Fruit fly (Drosophila melanogaster) whole organism, embryonic: ENCODE data around the gene Fbp1.
A peak's percentile ranks its signal among the peaks of the same experiment; 100 is the strongest.

Experiments
- CG10147 ChIP-seq: fragments of 200-800 bp; sonication (Bioruptor generic); optimal IDR thresholded peaks from 2 replicates; lab custom pipeline; 2019; ENCODE audit warnings: missing biosample characterization, mild to moderate bottlenecking, missing genetic modification characterization, moderate library complexity
- CG11723 ChIP-seq: fragments of 200-800 bp; sonication (Bioruptor generic); optimal IDR thresholded peaks from 2 replicates; lab custom pipeline; 2017; ENCODE audit warnings: missing biosample characterization, mild to moderate bottlenecking, missing genetic modification characterization
- CG13775 ChIP-seq: fragments of 200-800 bp; sonication (Bioruptor generic); optimal IDR thresholded peaks from 3 replicates; lab custom pipeline; 2017; ENCODE audit warnings: missing biosample characterization, mild to moderate bottlenecking, missing genetic modification characterization
- CG14050 ChIP-seq: fragments of 200-800 bp; sonication (Bioruptor generic); IDR thresholded peaks from 3 replicates; pipeline ENCODE4 v1.3.6; 2022; ENCODE audit warnings: missing biosample characterization, missing genetic modification characterization
- CG15073 ChIP-seq: fragments of 200-800 bp; sonication (Bioruptor generic); optimal IDR thresholded peaks from 2 replicates; lab custom pipeline; 2016; ENCODE audit warnings: missing biosample characterization, missing genetic modification characterization
- CG15514 ChIP-seq: fragments of 200-800 bp; sonication (Bioruptor generic); optimal IDR thresholded peaks from 3 replicates; lab custom pipeline; 2017; ENCODE audit warnings: missing biosample characterization, missing genetic modification characterization, mild to moderate bottlenecking, moderate library complexity, missing genetic modification reagents
- CG1603 ChIP-seq: fragments of 200-800 bp; sonication (Bioruptor generic); optimal IDR thresholded peaks from 2 replicates; lab custom pipeline; 2019; ENCODE audit warnings: missing biosample characterization, mild to moderate bottlenecking, missing genetic modification characterization, moderate library complexity
- CG17829 ChIP-seq: fragments of 200-800 bp; optimal IDR thresholded peaks from 2 replicates; lab custom pipeline; 2019; ENCODE audit warnings: missing biosample characterization, mild to moderate bottlenecking, missing genetic modification characterization, moderate library complexity
- CG2129 ChIP-seq: fragments of 200-800 bp; sonication (Bioruptor generic); IDR thresholded peaks from 2 replicates; pipeline ENCODE4 v1.3.6; 2022; ENCODE audit warnings: missing biosample characterization, missing genetic modification characterization; ENCODE audit not compliant: partially characterized antibody
- CG32767 ChIP-seq: fragments of 200-800 bp; sonication (Bioruptor generic); IDR thresholded peaks from 2 replicates; pipeline ENCODE4 v1.3.6; 2022; ENCODE audit warnings: missing biosample characterization, missing genetic modification characterization
- CG3726 ChIP-seq: fragments of 200-800 bp; sonication (Bioruptor generic); IDR thresholded peaks from 3 replicates; pipeline ENCODE4, ENCODE4 v1.3.6; 2022; ENCODE audit warnings: missing biosample characterization, missing genetic modification characterization
- CG5245 ChIP-seq: fragments of 200-800 bp; sonication (Bioruptor generic); optimal IDR thresholded peaks from 3 replicates; lab custom pipeline; 2016; ENCODE audit warnings: missing biosample characterization, missing genetic modification characterization
- CG8281 ChIP-seq: fragments of 200-800 bp; sonication (Bioruptor generic); optimal IDR thresholded peaks from 2 replicates; lab custom pipeline; 2018; ENCODE audit warnings: missing biosample characterization, mild to moderate bottlenecking, missing genetic modification characterization, moderate library complexity
- CG9437 ChIP-seq: fragments of 200-800 bp; sonication (Bioruptor generic); optimal IDR thresholded peaks from 2 replicates; lab custom pipeline; 2018; ENCODE audit warnings: missing biosample characterization, mild to moderate bottlenecking, missing genetic modification characterization
- D ChIP-seq, 2 experiments: fragments of 200-800 bp in 1 of 2; fragments of >200 bp in 1 of 2; sonication (Bioruptor generic) in 1 of 2; optimal IDR thresholded peaks; 2 replicates in 1 of 2; 3 replicates in 1 of 2; lab custom pipeline; 2017; ENCODE audit warnings: mild to moderate bottlenecking in 1 of 2, missing biosample characterization in 1 of 2, missing genetic modification characterization in 1 of 2, missing genetic modification reagents in 1 of 2
- Fer2 ChIP-seq: fragments of 200-800 bp; sonication (Bioruptor generic); optimal IDR thresholded peaks from 2 replicates; lab custom pipeline; 2018; ENCODE audit warnings: missing biosample characterization, mild to moderate bottlenecking, missing genetic modification characterization, moderate library complexity
- MBD-R2 ChIP-seq: fragments of 200-800 bp; sonication (Bioruptor generic); IDR thresholded peaks from 2 replicates; pipeline ENCODE4 v1.3.6; 2022; ENCODE audit warnings: missing biosample characterization, missing genetic modification characterization
- MESR4 ChIP-seq: fragments of 200-800 bp; sonication (Bioruptor generic); optimal IDR thresholded peaks from 2 replicates; lab custom pipeline; 2018; ENCODE audit warnings: missing biosample characterization, mild to moderate bottlenecking, missing genetic modification characterization, moderate library complexity
- Mrtf ChIP-seq: fragments of 200-800 bp; sonication (Bioruptor generic); IDR thresholded peaks from 3 replicates; pipeline ENCODE4 v1.3.6; 2022; ENCODE audit warnings: missing biosample characterization, missing genetic modification characterization
- NC2α ChIP-seq: fragments of 200-800 bp; sonication (Bioruptor generic); optimal IDR thresholded peaks from 2 replicates; lab custom pipeline; 2016; ENCODE audit warnings: missing biosample characterization, missing genetic modification characterization
- NFAT ChIP-seq: fragments of 200-800 bp; sonication (Bioruptor generic); IDR thresholded peaks from 2 replicates; pipeline ENCODE4 v1.3.6; 2022; ENCODE audit warnings: missing biosample characterization, missing genetic modification characterization
- Nf-YA ChIP-seq: fragments of 200-800 bp; sonication (Bioruptor generic); IDR thresholded peaks from 2 replicates; pipeline ENCODE4 v1.3.6; 2022; ENCODE audit warnings: missing biosample characterization, missing genetic modification characterization
- Sox102F ChIP-seq: fragments of 200-800 bp; sonication (Bioruptor generic); optimal IDR thresholded peaks from 2 replicates; lab custom pipeline; 2018; ENCODE audit warnings: missing biosample characterization, mild to moderate bottlenecking, missing genetic modification characterization, moderate library complexity
- YL-1 ChIP-seq: fragments of 200-800 bp; sonication (Bioruptor generic); optimal IDR thresholded peaks from 3 replicates; lab custom pipeline; 2017; ENCODE audit warnings: missing biosample characterization, mild to moderate bottlenecking, missing genetic modification characterization
- amos ChIP-seq: fragments of 200-800 bp; sonication (Bioruptor generic); IDR thresholded peaks from 2 replicates; pipeline ENCODE4 v1.3.6; 2022; ENCODE audit warnings: missing biosample characterization, missing genetic modification characterization; ENCODE audit not compliant: partially characterized antibody
- az2 ChIP-seq: fragments of 200-800 bp; sonication (Bioruptor generic); optimal IDR thresholded peaks from 3 replicates; lab custom pipeline; 2016; ENCODE audit warnings: missing biosample characterization, missing genetic modification characterization
- corto ChIP-seq: fragments of 200-800 bp; sonication (Bioruptor generic); optimal IDR thresholded peaks from 2 replicates; lab custom pipeline; 2016; ENCODE audit warnings: missing biosample characterization, mild to moderate bottlenecking, missing genetic modification characterization, moderate library complexity
- dmrt99B ChIP-seq: fragments of 200-800 bp; sonication (Bioruptor generic); optimal IDR thresholded peaks from 2 replicates; lab custom pipeline; 2018; ENCODE audit warnings: missing biosample characterization, mild to moderate bottlenecking, missing genetic modification characterization, moderate library complexity
- dpn ChIP-seq, 2 experiments: fragments of 200-800 bp; sonication (Bioruptor generic); optimal IDR thresholded peaks; 3 replicates each; lab custom pipeline; 2016; ENCODE audit warnings: missing biosample characterization in 2 of 2, missing genetic modification characterization in 2 of 2
- dysf ChIP-seq: fragments of 200-800 bp; sonication (Bioruptor generic); IDR thresholded peaks from 3 replicates; pipeline ENCODE4 v1.3.6; 2022; ENCODE audit warnings: missing biosample characterization, missing genetic modification characterization
- en ChIP-seq: fragments of 200-800 bp; sonication (Bioruptor generic); optimal IDR thresholded peaks from 2 replicates; lab custom pipeline; 2016; ENCODE audit warnings: missing biosample characterization, missing genetic modification characterization
- ewg ChIP-seq: fragments of 200-800 bp; sonication (Bioruptor generic); optimal IDR thresholded peaks from 3 replicates; lab custom pipeline; 2017; ENCODE audit warnings: mild to moderate bottlenecking, missing biosample characterization, missing genetic modification reagents, missing genetic modification characterization
- kah ChIP-seq: fragments of 200-800 bp; sonication (Bioruptor generic); optimal IDR thresholded peaks from 2 replicates; lab custom pipeline; 2018; ENCODE audit warnings: missing biosample characterization, mild to moderate bottlenecking, missing genetic modification characterization
- mld ChIP-seq: fragments of 200-800 bp; sonication (Bioruptor generic); IDR thresholded peaks from 3 replicates; pipeline ENCODE4 v1.3.6; 2022; ENCODE audit warnings: missing biosample characterization, missing genetic modification characterization; ENCODE audit not compliant: partially characterized antibody
- p53 ChIP-seq: fragments of 200-800 bp; sonication (Bioruptor generic); optimal IDR thresholded peaks from 2 replicates; lab custom pipeline; 2016; ENCODE audit warnings: missing biosample characterization, missing genetic modification characterization
- run ChIP-seq: fragments of 200-800 bp; sonication (Bioruptor generic); optimal IDR thresholded peaks from 3 replicates; lab custom pipeline; 2018; ENCODE audit warnings: missing biosample characterization, mild to moderate bottlenecking, missing genetic modification characterization
- salm ChIP-seq: fragments of 200-800 bp; sonication (Bioruptor generic); optimal IDR thresholded peaks from 2 replicates; lab custom pipeline; 2018; ENCODE audit warnings: missing biosample characterization, mild to moderate bottlenecking, missing genetic modification characterization
- sens ChIP-seq: fragments of 200-800 bp; sonication (Bioruptor generic); peaks from one replicate; lab custom pipeline; 2016; ENCODE audit warnings: missing biosample characterization, missing genetic modification characterization
- shn ChIP-seq: fragments of 200-800 bp; sonication (Bioruptor generic); optimal IDR thresholded peaks from 3 replicates; lab custom pipeline; 2016; ENCODE audit warnings: missing biosample characterization, missing genetic modification characterization
- sim ChIP-seq: fragments of 200-800 bp; sonication (Bioruptor generic); IDR thresholded peaks from 2 replicates; pipeline ENCODE4 v1.3.6; 2022; ENCODE audit warnings: missing biosample characterization, missing genetic modification characterization
- sqz ChIP-seq: fragments of 200-800 bp; sonication (Bioruptor generic); optimal IDR thresholded peaks from 3 replicates; lab custom pipeline; 2018; ENCODE audit warnings: missing biosample characterization, mild to moderate bottlenecking, missing genetic modification characterization
- tio ChIP-seq: fragments of 200-800 bp; sonication (Bioruptor generic); optimal IDR thresholded peaks from 2 replicates; lab custom pipeline; 2017; ENCODE audit warnings: missing biosample characterization, missing genetic modification characterization, inconsistent platforms
- ttk ChIP-seq: fragments of 200-800 bp; sonication (Bioruptor generic); IDR thresholded peaks from 2 replicates; pipeline ENCODE4 v2.1.2; 2022; ENCODE audit warnings: missing biosample characterization, missing genetic modification characterization
- tx ChIP-seq: fragments of 200-800 bp; sonication (Bioruptor generic); optimal IDR thresholded peaks from 2 replicates; lab custom pipeline; 2016; ENCODE audit warnings: missing biosample characterization, missing genetic modification characterization
- unpg ChIP-seq: fragments of 200-800 bp; sonication (Bioruptor generic); optimal IDR thresholded peaks from 3 replicates; lab custom pipeline; 2018; ENCODE audit warnings: missing biosample characterization, mild to moderate bottlenecking, missing genetic modification characterization, moderate library complexity
- vvl ChIP-seq: fragments of 200-800 bp; sonication (Bioruptor generic); IDR thresholded peaks from 2 replicates; pipeline ENCODE4 v1.3.6; 2022; ENCODE audit warnings: missing biosample characterization, missing genetic modification characterization
- zen ChIP-seq: fragments of 200-800 bp; sonication (Bioruptor generic); optimal IDR thresholded peaks from 3 replicates; lab custom pipeline; 2018; ENCODE audit warnings: missing biosample characterization, mild to moderate bottlenecking, missing genetic modification characterization, moderate library complexity
- zf30C ChIP-seq: fragments of 200-800 bp; sonication (Bioruptor generic); optimal IDR thresholded peaks from 3 replicates; lab custom pipeline; 2018; ENCODE audit warnings: missing biosample characterization, mild to moderate bottlenecking, missing genetic modification characterization
- zfh2 ChIP-seq: fragments of 200-800 bp; sonication (Bioruptor generic); optimal IDR thresholded peaks from 2 replicates; lab custom pipeline; 2016; ENCODE audit warnings: missing biosample characterization, missing genetic modification characterization

Gene Fbp1

dm6 chr3L:14049620-14050253, 48.1 kb downstream of the Fbp1 start, which contains the start of gene Neurl4 (continued):
- TF ChIP-seq CG15073 (GFP tag; lab: Kevin White, UChicago) (no peak), dysf (GFP tag; lab: Robert Waterston, UW) (peak; percentile 63; the same call in 2 of the 3 replicates), Fer2 (peak; percentile 50), MESR4 (GFP tag; lab: Kevin White, UChicago) (peak; percentile 57), corto (GFP tag; lab: Kevin White, UChicago) (no peak), dpn (GFP tag; optimal IDR thresholded peaks at IDR 0.05; lab: Kevin White, UChicago) (peak; percentile 58 to 80), shn (peak; percentile 67), CG14050 (GFP tag; lab: Robert Waterston, UW) (peak; percentile 66; the same call in 2 of the 3 replicates), CG9437 (GFP tag; lab: Kevin White, UChicago) (peak; percentile 47), sens (GFP tag; lab: Kevin White, UChicago) (peak; percentile 92), unpg (GFP tag; lab: Kevin White, UChicago) (no peak), run (tag; lab: Kevin White, UChicago) (no peak), p53 (GFP tag; lab: Kevin White, UChicago) (no peak), Mrtf (GFP tag; lab: Robert Waterston, UW) (peak; percentile 37; the same call in 1 of the 3 replicates), NFAT (GFP tag; lab: Robert Waterston, UW) (0 out of 2 replicates have a peak, but pooled peaks have one; percentile 4), amos (peak; percentile 28; the same call in 1 of the 2 replicates), az2 (peak; percentile 70), CG11723 (GFP tag; lab: Kevin White, UChicago) (no peak), CG10147 (GFP tag; lab: Kevin White, UChicago) (no peak), CG8281 (tag; lab: Kevin White, UChicago) (peak; percentile 25), zen (tag; lab: Kevin White, UChicago) (peak; percentile 69), ewg (peak; percentile 55), CG1603 (tag; lab: Kevin White, UChicago) (no peak), Sox102F (GFP tag; lab: Kevin White, UChicago) (no peak), tio (GFP tag; lab: Kevin White, UChicago) (no peak), kah (GFP tag; lab: Kevin White, UChicago) (peak; percentile 31), zf30C (peak; percentile 95), ttk (GFP tag; lab: Robert Waterston, UW) (peak; percentile 68), CG3726 (GFP tag; lab: Robert Waterston, UW) (no peak), tx (peak; percentile 60), sim (GFP tag; lab: Robert Waterston, UW) (no peak), zfh2 (GFP tag; lab: Kevin White, UChicago) (peak; percentile 29), vvl (GFP tag; lab: Robert Waterston, UW) (peak; percentile 76), CG5245 (peak; percentile 20), D (optimal IDR thresholded peaks at IDR 0.05; lab: Kevin White, UChicago) (peak; percentile 11), D (GFP tag; optimal IDR thresholded peaks at IDR 0.05; lab: Kevin White, UChicago) (no peak), Nf-YA (GFP tag; lab: Robert Waterston, UW) (peak; percentile 50; the same call in 1 of the 2 replicates), en (GFP tag; lab: Kevin White, UChicago) (peak; percentile 2), CG2129 (GFP tag; lab: Robert Waterston, UW) (no peak), mld (no peak), CG17829 (tag; lab: Kevin White, UChicago) (peak; percentile 56), dmrt99B (no peak), MBD-R2 (GFP tag; lab: Robert Waterston, UW) (peak; percentile 69), sqz (GFP tag; lab: Kevin White, UChicago) (no peak), CG15514 (GFP tag; lab: Kevin White, UChicago) (no peak), CG13775 (GFP tag; lab: Kevin White, UChicago) (peak; percentile 69), NC2α (GFP tag; lab: Kevin White, UChicago) (peak; percentile 14), YL-1 (GFP tag; lab: Kevin White, UChicago) (peak; percentile 31), salm (no peak), CG32767 (GFP tag; lab: Robert Waterston, UW) (peak; percentile 63; the same call in 1 of the 2 replicates)
